Worm (Caenorhabditis elegans) whole organism, L4 larva: ENCODE measurements around the gene sre-47.
A peak's percentile ranks its signal among the peaks of the same experiment; 100 is the strongest.

Experiments
- F49E8.2 ChIP-seq: sonication (generic microtip); optimal IDR thresholded peaks from 2 replicates; lab custom pipeline; 2016; ENCODE audit warnings: missing compliant biosample characterization, mild to moderate bottlenecking, missing genetic modification characterization, borderline replicate concordance
- T20F7.1 ChIP-seq: fragments of 200-800 bp; sonication (Bioruptor generic); optimal IDR thresholded peaks from 2 replicates; lab custom pipeline; 2018; ENCODE audit warnings: mild to moderate bottlenecking, missing genetic modification characterization, missing compliant biosample characterization
- Y105C5A.15 ChIP-seq: fragments of 200-800 bp; sonication (Bioruptor generic); IDR thresholded peaks from 2 replicates; pipeline ENCODE4 v1.3.6; 2022; ENCODE audit warnings: missing genetic modification characterization, missing compliant biosample characterization
- Y75B8A.6 ChIP-seq: fragments of 200-800 bp; sonication (Bioruptor generic); IDR thresholded peaks from 2 replicates; pipeline ENCODE4 v1.3.6; 2022; ENCODE audit warnings: missing genetic modification reagents, missing genetic modification characterization, missing compliant biosample characterization
- aha-1 ChIP-seq: fragments of 150-350 bp; peaks from one replicate; lab custom pipeline; 2014; ENCODE audit warnings: missing biosample characterization, missing genetic modification characterization
- aly-2 ChIP-seq: sonication (generic microtip); optimal IDR thresholded peaks from 2 replicates; lab custom pipeline; 2018; ENCODE audit warnings: missing biosample characterization, missing genetic modification characterization
- ama-1 ChIP-seq: fragments of 150-350 bp; optimal IDR thresholded peaks from 2 replicates; lab custom pipeline; 2014; ENCODE audit warnings: inconsistent platforms, mixed read lengths
- arid-1 ChIP-seq: fragments of 200-800 bp; sonication (Bioruptor generic); conservative IDR thresholded peaks from 2 replicates; pipeline ENCODE4 v1.3.6; 2022; ENCODE audit warnings: missing genetic modification reagents, missing genetic modification characterization, missing compliant biosample characterization
- ceh-62 ChIP-seq: sonication (generic microtip); optimal IDR thresholded peaks from 2 replicates; lab custom pipeline; 2017; ENCODE audit warnings: missing biosample characterization, missing genetic modification characterization
- ceh-82 ChIP-seq: sonication (generic microtip); optimal IDR thresholded peaks from 2 replicates; lab custom pipeline; 2017; ENCODE audit warnings: missing biosample characterization, missing genetic modification characterization
- daf-16 ChIP-seq, 3 experiments: sonication (generic microtip); optimal IDR thresholded peaks; 2 replicates each; lab custom pipeline; 2016 to 2017; ENCODE audit warnings: missing genetic modification characterization in 3 of 3, missing genetic modification reagents in 3 of 3, mild to moderate bottlenecking in 2 of 3, missing compliant biosample characterization in 2 of 3, missing biosample characterization in 1 of 3, moderate library complexity in 1 of 3
- dmd-6 ChIP-seq: fragments of 200-800 bp; sonication (Bioruptor generic); IDR thresholded peaks from 2 replicates; pipeline ENCODE4 v1.3.6; 2022; ENCODE audit warnings: missing genetic modification reagents, missing genetic modification characterization, missing compliant biosample characterization
- dpl-1 ChIP-seq: fragments of 150-350 bp; optimal IDR thresholded peaks from 2 replicates; lab custom pipeline; 2014; ENCODE audit warnings: missing biosample characterization, missing genetic modification reagents, missing genetic modification characterization
- duxl-1 ChIP-seq: sonication (generic microtip); optimal IDR thresholded peaks from 2 replicates; lab custom pipeline; 2016; ENCODE audit warnings: mild to moderate bottlenecking, missing genetic modification characterization, moderate library complexity, missing compliant biosample characterization; ENCODE audit not compliant: poor library complexity
- dve-1 ChIP-seq: sonication (generic microtip); optimal IDR thresholded peaks from 2 replicates; lab custom pipeline; 2017; ENCODE audit warnings: antibody characterized with exemption, mild to moderate bottlenecking, missing genetic modification characterization, missing compliant biosample characterization; ENCODE audit not compliant: insufficient read depth
- egl-27 ChIP-seq: sonication (generic microtip); optimal IDR thresholded peaks from 3 replicates; lab custom pipeline; 2017; ENCODE audit warnings: missing biosample characterization, missing genetic modification reagents, missing genetic modification characterization
- egl-43 ChIP-seq: fragments of 200-800 bp; sonication (Bioruptor generic); IDR thresholded peaks from 2 replicates; pipeline ENCODE4 v1.3.6; 2022; ENCODE audit warnings: missing genetic modification reagents, missing genetic modification characterization, missing compliant biosample characterization
- gei-8 ChIP-seq: fragments of 200-800 bp; sonication (Bioruptor generic); optimal IDR thresholded peaks from 2 replicates; lab custom pipeline; 2018; ENCODE audit warnings: mild to moderate bottlenecking, missing genetic modification characterization, missing compliant biosample characterization
- hif-1 ChIP-seq, 2 experiments: sonication (generic microtip); optimal IDR thresholded peaks; 2 replicates each; lab custom pipeline; 2016 to 2017; ENCODE audit warnings: missing compliant biosample characterization in 2 of 2, missing genetic modification characterization in 2 of 2, missing genetic modification reagents in 2 of 2, missing genotype in 2 of 2, mild to moderate bottlenecking in 1 of 2
- hlh-11 ChIP-seq: fragments of 200-800 bp; sonication (Bioruptor generic); optimal IDR thresholded peaks from 2 replicates; lab custom pipeline; 2018; ENCODE audit warnings: mild to moderate bottlenecking, missing genetic modification characterization, missing compliant biosample characterization
- hlh-30 ChIP-seq: sonication (generic microtip); optimal IDR thresholded peaks from 2 replicates; lab custom pipeline; 2017; ENCODE audit warnings: antibody characterized with exemption, mild to moderate bottlenecking, missing genetic modification characterization, missing compliant biosample characterization; ENCODE audit not compliant: insufficient read depth
- jun-1 ChIP-seq: fragments of 150-350 bp; optimal IDR thresholded peaks from 2 replicates; lab custom pipeline; 2014; ENCODE audit warnings: missing biosample characterization, missing genetic modification reagents, missing genetic modification characterization
- lin-29 ChIP-seq: fragments of 200-800 bp; sonication (Bioruptor generic); IDR thresholded peaks from 2 replicates; pipeline ENCODE4 v1.3.6; 2022; ENCODE audit warnings: missing genetic modification reagents, missing genetic modification characterization, missing compliant biosample characterization
- lin-38 ChIP-seq: fragments of 200-800 bp; sonication (Bioruptor generic); IDR thresholded peaks from 2 replicates; pipeline ENCODE4 v1.3.6; 2022; ENCODE audit warnings: missing genetic modification reagents, missing genetic modification characterization, missing compliant biosample characterization
- lin-39 ChIP-seq: fragments of 150-350 bp; optimal IDR thresholded peaks from 2 replicates; lab custom pipeline; 2014; ENCODE audit warnings: missing biosample characterization, missing genetic modification reagents, missing genetic modification characterization
- lsy-2 ChIP-seq, 2 experiments: fragments of 150-350 bp in 1 of 2; sonication (generic microtip) in 1 of 2; optimal IDR thresholded peaks; 2 replicates each; lab custom pipeline; 2014 to 2017; ENCODE audit warnings: missing biosample characterization in 2 of 2, missing genetic modification characterization in 2 of 2
- mep-1 ChIP-seq: fragments of 150-350 bp; sonication (generic microtip); optimal IDR thresholded peaks from 3 replicates; lab custom pipeline; 2014; ENCODE audit warnings: missing biosample characterization, missing genetic modification characterization
- mxl-3 ChIP-seq: fragments of 200-800 bp; sonication (Bioruptor generic); optimal IDR thresholded peaks from 2 replicates; lab custom pipeline; 2018; ENCODE audit warnings: mild to moderate bottlenecking, missing genetic modification characterization, missing compliant biosample characterization
- nhr-102 ChIP-seq: sonication (generic microtip); optimal IDR thresholded peaks from 2 replicates; lab custom pipeline; 2016; ENCODE audit warnings: mild to moderate bottlenecking, missing genetic modification characterization, moderate library complexity, missing compliant biosample characterization
- nhr-237 ChIP-seq: sonication (generic microtip); optimal IDR thresholded peaks from 2 replicates; lab custom pipeline; 2017; ENCODE audit warnings: missing biosample characterization, missing genetic modification characterization
- nhr-25 ChIP-seq: sonication (generic microtip); optimal IDR thresholded peaks from 2 replicates; lab custom pipeline; 2017; ENCODE audit warnings: missing genetic modification characterization, mild to moderate bottlenecking, missing compliant biosample characterization, antibody characterized with exemption, moderate library complexity, borderline replicate concordance; ENCODE audit not compliant: insufficient read depth
- nhr-28 ChIP-seq: fragments of 150-350 bp; optimal IDR thresholded peaks from 2 replicates; lab custom pipeline; 2014; ENCODE audit warnings: missing biosample characterization, missing genetic modification characterization
- nhr-76 ChIP-seq: fragments of 150-350 bp; optimal IDR thresholded peaks from 2 replicates; lab custom pipeline; 2014; ENCODE audit warnings: missing biosample characterization, missing genetic modification characterization
- nhr-77 ChIP-seq: fragments of 150-350 bp; optimal IDR thresholded peaks from 2 replicates; lab custom pipeline; 2014; ENCODE audit warnings: missing biosample characterization, missing genetic modification characterization
- pha-4 ChIP-seq, 2 experiments: fragments of 150-350 bp in 1 of 2; fragments of 200-800 bp in 1 of 2; sonication (Bioruptor generic) in 1 of 2; IDR thresholded peaks in 1 of 2; optimal IDR thresholded peaks in 1 of 2; 2 replicates each; pipeline versions ENCODE4 v1.3.6 to Lab custom; 2014 to 2022; ENCODE audit warnings: missing genetic modification characterization in 2 of 2, missing genetic modification reagents in 2 of 2, missing biosample characterization in 1 of 2, missing compliant biosample characterization in 1 of 2
- sdz-12 ChIP-seq: fragments of 200-800 bp; sonication (Bioruptor generic); optimal IDR thresholded peaks from 2 replicates; lab custom pipeline; 2018; ENCODE audit warnings: mild to moderate bottlenecking, missing genetic modification characterization, missing compliant biosample characterization
- tag-97 ChIP-seq: fragments of 200-800 bp; sonication (Bioruptor generic); IDR thresholded peaks from 2 replicates; pipeline ENCODE4 v1.3.6; 2022; ENCODE audit warnings: missing genetic modification characterization, missing compliant biosample characterization
- tra-1 ChIP-seq: fragments of 200-800 bp; sonication (Bioruptor generic); IDR thresholded peaks from 2 replicates; pipeline ENCODE4 v1.3.6; 2022; ENCODE audit warnings: missing genetic modification reagents, missing genetic modification characterization, missing compliant biosample characterization
- unc-62 ChIP-seq, 3 experiments: fragments of 150-350 bp in 1 of 3; sonication (generic microtip); optimal IDR thresholded peaks in 2 of 3; peaks in 1 of 3; 1 replicate in 1 of 3; 2 replicates in 2 of 3; lab custom pipeline; 2014 to 2017; ENCODE audit warnings: missing biosample characterization in 3 of 3, missing genetic modification characterization in 3 of 3, missing genetic modification reagents in 3 of 3, missing genotype in 1 of 3
- zag-1 ChIP-seq: fragments of 150-350 bp; optimal IDR thresholded peaks from 2 replicates; lab custom pipeline; 2014; ENCODE audit warnings: missing biosample characterization, missing genetic modification characterization
- zfp-3 ChIP-seq: fragments of 200-800 bp; sonication (Bioruptor generic); conservative IDR thresholded peaks from 2 replicates; pipeline ENCODE4 v1.3.6; 2022; ENCODE audit warnings: missing genetic modification reagents, missing genetic modification characterization, missing compliant biosample characterization
- ztf-11 ChIP-seq: fragments of 150-350 bp; optimal IDR thresholded peaks from 2 replicates; lab custom pipeline; 2014; ENCODE audit warnings: missing biosample characterization, missing genetic modification characterization
- ztf-7 ChIP-seq: fragments of 150-350 bp; optimal IDR thresholded peaks from 2 replicates; lab custom pipeline; 2014; ENCODE audit warnings: missing biosample characterization, missing genetic modification characterization

sre-47 gene

DNA sequence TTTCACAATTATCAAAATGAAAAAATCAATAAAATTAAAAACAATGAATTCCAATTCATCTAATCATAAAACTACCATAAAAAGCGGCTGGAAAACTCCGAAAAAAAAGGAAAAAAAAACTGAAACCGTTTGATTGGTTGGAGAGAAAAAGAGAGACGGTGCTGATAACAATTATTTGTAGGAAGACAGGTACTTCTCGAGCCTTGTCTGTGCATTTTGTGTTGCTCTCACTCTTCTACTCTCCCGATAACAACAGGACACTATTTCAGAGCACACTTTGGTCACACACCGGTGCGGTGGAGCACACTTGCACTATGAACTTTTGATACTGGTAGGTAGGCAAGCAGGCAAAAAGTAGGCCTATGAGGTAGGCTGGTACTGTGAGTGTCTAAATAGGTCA, 27.9 kb downstream of the sre-47 start (continued):
- TF ChIP-seq zfp-3 (GFP tag; lab: Robert Waterston, UW) (no peak), nhr-76 (no peak), gei-8 (GFP tag; lab: Kevin White, UChicago) (no peak), nhr-25 (tag; lab: Kevin White, UChicago) (no peak), nhr-102 (tag; lab: Kevin White, UChicago) (peak; percentile 90), unc-62 (GFP tag; optimal IDR thresholded peaks at IDR 0.05 in 1 of 2; lab: Kevin White, UChicago) (peak in 1 of 2 experiments; percentile 42), unc-62 (tag; optimal IDR thresholded peaks at IDR 0.05; lab: Kevin White, UChicago) (no peak), F49E8.2 (tag; lab: Kevin White, UChicago) (no peak), lin-38 (GFP tag; lab: Robert Waterston, UW) (peak; percentile 69), hlh-30 (tag; lab: Kevin White, UChicago) (peak; percentile 50), mxl-3 (GFP tag; lab: Kevin White, UChicago) (peak; percentile 31), lin-39 (tag; lab: Kevin White, UChicago) (no peak), dpl-1 (GFP tag; lab: Kevin White, UChicago) (no peak), ama-1 (lab: Kevin White, UChicago) (no peak), hlh-11 (peak; percentile 84), Y75B8A.6 (GFP tag; lab: Robert Waterston, UW) (no peak), duxl-1 (tag; lab: Kevin White, UChicago) (no peak), aly-2 (tag; lab: Kevin White, UChicago) (no peak), tra-1 (peak; percentile 61; the same call in 1 of the 2 replicates), sdz-12 (GFP tag; lab: Kevin White, UChicago) (no peak), pha-4 (GFP tag; IDR thresholded peaks at IDR 0.05; lab: Robert Waterston, UW) (no peak), pha-4 (tag; optimal IDR thresholded peaks at IDR 0.05; lab: Kevin White, UChicago) (no peak), egl-27 (tag; lab: Kevin White, UChicago) (no peak)
- TF ChIP-seq, all 104 proteins: peak for 23

DNA sequence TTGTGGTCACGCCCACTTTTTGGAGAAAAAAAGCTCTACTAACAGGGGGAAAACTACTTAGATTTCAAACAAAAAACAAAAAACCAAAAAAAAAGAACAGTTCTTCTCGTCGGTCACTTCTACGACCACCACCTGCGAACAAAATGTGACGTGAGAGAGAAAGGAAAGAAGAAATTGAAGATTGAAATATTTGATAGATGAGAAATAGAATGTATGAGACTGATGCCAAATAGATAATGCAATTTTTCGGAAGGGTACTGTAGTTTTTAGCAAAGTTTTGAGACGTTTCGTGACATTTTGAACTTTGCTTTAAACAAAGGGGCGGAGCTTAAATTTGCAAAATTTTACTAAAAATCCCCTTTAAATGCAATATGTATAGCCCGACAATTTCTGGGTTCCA, 29.5 kb downstream of the sre-47 start:
- TF ChIP-seq T20F7.1 = no peak
- TF ChIP-seq hlh-11 = peak; percentile 29
- TF ChIP-seq lsy-2 (tag; optimal IDR thresholded peaks at IDR 0.05; lab: Kevin White, UChicago) = peak in 1 of 2 experiments; percentile 73
- TF ChIP-seq hlh-30 (tag; lab: Kevin White, UChicago) = peak; percentile 29
- no peak for TF ChIP-seq lin-29 (GFP tag; lab: Robert Waterston, UW)
- TF ChIP-seq dve-1 = peak; percentile 4
- no peak for TF ChIP-seq F49E8.2 (tag; lab: Kevin White, UChicago)
- TF ChIP-seq daf-16 (GFP tag; optimal IDR thresholded peaks at IDR 0.05; lab: Kevin White, UChicago) = no peak
- peak; percentile 9 for TF ChIP-seq daf-16 (tag; optimal IDR thresholded peaks at IDR 0.05; lab: Kevin White, UChicago)
- peak; percentile 3 for TF ChIP-seq mep-1 (tag; lab: Kevin White, UChicago)
- TF ChIP-seq dmd-6 (GFP tag; lab: Robert Waterston, UW) = peak; percentile 22; the same call in 1 of the 2 replicates
- TF ChIP-seq nhr-28 (tag; lab: Kevin White, UChicago) = peak; percentile 37
- TF ChIP-seq nhr-77 (tag; lab: Kevin White, UChicago) = peak; percentile 46

DNA sequence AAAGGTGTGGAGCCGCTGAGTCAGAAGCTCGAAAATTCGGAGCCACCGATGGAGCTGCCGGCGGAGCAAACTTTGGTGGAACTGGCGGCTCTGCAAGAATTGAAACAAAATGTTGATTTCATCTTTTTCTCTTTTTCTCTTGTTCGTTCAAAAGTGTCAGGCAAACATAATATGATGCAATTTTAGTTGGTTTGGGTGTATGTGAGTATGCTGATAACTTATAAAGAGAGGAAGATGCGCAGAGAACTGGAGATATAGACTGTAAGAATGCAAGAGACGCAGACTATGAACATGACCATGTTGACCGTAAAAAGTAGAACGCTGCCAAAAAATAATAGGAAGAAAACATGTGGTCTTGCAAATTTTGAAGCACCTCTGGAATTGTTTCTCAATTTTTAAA, 30.4 kb downstream of the sre-47 start:
- TF ChIP-seq hlh-11 (peak; percentile 85), jun-1 (tag; lab: Kevin White, UChicago) (peak; percentile 7), lin-39 (tag; lab: Kevin White, UChicago) (no peak), mxl-3 (GFP tag; lab: Kevin White, UChicago) (peak; percentile 39), tag-97 (GFP tag; lab: Robert Waterston, UW) (no peak), arid-1 (GFP tag; lab: Robert Waterston, UW) (no peak), dpl-1 (GFP tag; lab: Kevin White, UChicago) (peak; percentile 1), ztf-7 (tag; lab: Kevin White, UChicago) (peak; percentile 99), lin-29 (GFP tag; lab: Robert Waterston, UW) (no peak), Y105C5A.15 (GFP tag; lab: Robert Waterston, UW) (no peak), hif-1 (tag; optimal IDR thresholded peaks at IDR 0.05; lab: Kevin White, UChicago) (peak in 1 of 2 experiments; percentile 63), zag-1 (tag; lab: Kevin White, UChicago) (no peak), sdz-12 (GFP tag; lab: Kevin White, UChicago) (no peak), aha-1 (tag; lab: Kevin White, UChicago) (peak; percentile 63), T20F7.1 (no peak), nhr-237 (tag; lab: Kevin White, UChicago) (no peak), egl-43 (GFP tag; lab: Robert Waterston, UW) (no peak), nhr-25 (tag; lab: Kevin White, UChicago) (no peak), ztf-11 (tag; lab: Kevin White, UChicago) (no peak), ceh-62 (no peak), ceh-82 (tag; lab: Kevin White, UChicago) (no peak), lsy-2 (tag; optimal IDR thresholded peaks at IDR 0.05; lab: Kevin White, UChicago) (peak in 1 of 2 experiments; percentile 72), hlh-30 (tag; lab: Kevin White, UChicago) (peak; percentile 82), nhr-77 (tag; lab: Kevin White, UChicago) (peak; percentile 96)
